Worm (Caenorhabditis elegans) whole organism, L3 larva: ENCODE results near the gene ddx-15.

ENCODE experiments used
- R02D3.7 ChIP-seq: fragments of 150-350 bp; optimal IDR thresholded peaks from 2 replicates; lab custom pipeline; 2014; ENCODE audit warnings: missing biosample characterization, missing genetic modification characterization
- aly-2 ChIP-seq: fragments of 150-350 bp; optimal IDR thresholded peaks from 2 replicates; lab custom pipeline; 2014; ENCODE audit warnings: missing biosample characterization, missing genetic modification characterization
- ama-1 ChIP-seq: fragments of 150-350 bp; optimal IDR thresholded peaks from 2 replicates; lab custom pipeline; 2018
- ceh-16 ChIP-seq: sonication (generic microtip); optimal IDR thresholded peaks from 2 replicates; lab custom pipeline; 2017; ENCODE audit warnings: missing biosample characterization, missing genetic modification characterization
- ceh-28 ChIP-seq: fragments of 150-350 bp; optimal IDR thresholded peaks from 2 replicates; lab custom pipeline; 2014; ENCODE audit warnings: missing biosample characterization, missing genetic modification reagents, missing genetic modification characterization
- ceh-82 ChIP-seq: fragments of 150-350 bp; optimal IDR thresholded peaks from 2 replicates; lab custom pipeline; 2014; ENCODE audit warnings: missing biosample characterization, missing genetic modification characterization
- ceh-9 ChIP-seq: sonication (generic microtip); optimal IDR thresholded peaks from 2 replicates; lab custom pipeline; 2018; ENCODE audit warnings: missing biosample characterization, missing genetic modification characterization
- daf-12 ChIP-seq: fragments of 150-350 bp; optimal IDR thresholded peaks from 2 replicates; lab custom pipeline; 2014; ENCODE audit warnings: missing biosample characterization, missing genetic modification reagents, missing genetic modification characterization
- elt-1 ChIP-seq: fragments of 150-350 bp; optimal IDR thresholded peaks from 2 replicates; lab custom pipeline; 2014; ENCODE audit warnings: missing biosample characterization, missing genetic modification characterization
- fkh-2 ChIP-seq: fragments of 150-350 bp; optimal IDR thresholded peaks from 2 replicates; lab custom pipeline; 2014; ENCODE audit warnings: missing biosample characterization, missing genetic modification reagents, missing genetic modification characterization
- hmg-11 ChIP-seq: sonication (generic microtip); optimal IDR thresholded peaks from 2 replicates; lab custom pipeline; 2016; ENCODE audit warnings: missing genetic modification characterization, missing compliant biosample characterization
- jun-1 ChIP-seq: fragments of 150-350 bp; optimal IDR thresholded peaks from 2 replicates; lab custom pipeline; 2014; ENCODE audit warnings: missing biosample characterization, missing genetic modification reagents, missing genetic modification characterization
- lin-15B ChIP-seq: fragments of 150-350 bp; optimal IDR thresholded peaks from 2 replicates; lab custom pipeline; 2014; ENCODE audit warnings: missing biosample characterization, missing genetic modification characterization
- lin-39 ChIP-seq: fragments of 150-350 bp; optimal IDR thresholded peaks from 2 replicates; lab custom pipeline; 2018; ENCODE audit warnings: missing biosample characterization, missing genetic modification reagents, missing genetic modification characterization
- lsy-12 ChIP-seq: sonication (generic microtip); optimal IDR thresholded peaks from 2 replicates; lab custom pipeline; 2016; ENCODE audit warnings: mild to moderate bottlenecking, missing genetic modification characterization, missing compliant biosample characterization
- mdl-1 ChIP-seq: fragments of 150-350 bp; optimal IDR thresholded peaks from 2 replicates; lab custom pipeline; 2014; ENCODE audit warnings: missing biosample characterization, missing genetic modification characterization
- mml-1 ChIP-seq: fragments of 150-350 bp; sonication (generic microtip); optimal IDR thresholded peaks from 3 replicates; lab custom pipeline; 2014; ENCODE audit warnings: missing biosample characterization, missing genetic modification characterization
- nfya-1 ChIP-seq: sonication (generic microtip); optimal IDR thresholded peaks from 2 replicates; lab custom pipeline; 2017; ENCODE audit warnings: missing genetic modification characterization, mild to moderate bottlenecking, missing compliant biosample characterization, antibody characterized with exemption, moderate library complexity; ENCODE audit not compliant: insufficient read depth
- nhr-12 ChIP-seq: fragments of 150-350 bp; optimal IDR thresholded peaks from 2 replicates; lab custom pipeline; 2014; ENCODE audit warnings: missing biosample characterization, missing genetic modification characterization
- nhr-23 ChIP-seq: fragments of 150-350 bp; optimal IDR thresholded peaks from 2 replicates; lab custom pipeline; 2014; ENCODE audit warnings: missing biosample characterization, missing genetic modification reagents, missing genetic modification characterization
- nhr-237 ChIP-seq: fragments of 150-350 bp; optimal IDR thresholded peaks from 2 replicates; lab custom pipeline; 2014; ENCODE audit warnings: missing biosample characterization, missing genetic modification characterization
- nhr-25 ChIP-seq: sonication (generic microtip); optimal IDR thresholded peaks from 2 replicates; lab custom pipeline; 2017; ENCODE audit warnings: missing biosample characterization, missing genetic modification characterization
- nhr-28 ChIP-seq: fragments of 150-350 bp; optimal IDR thresholded peaks from 2 replicates; lab custom pipeline; 2014; ENCODE audit warnings: missing biosample characterization, missing genetic modification characterization
- nhr-43 ChIP-seq: sonication (generic microtip); optimal IDR thresholded peaks from 2 replicates; lab custom pipeline; 2016; ENCODE audit warnings: mild to moderate bottlenecking, missing genetic modification characterization, missing compliant biosample characterization; ENCODE audit not compliant: poor library complexity, severe bottlenecking
- nhr-67 ChIP-seq: fragments of 150-350 bp; optimal IDR thresholded peaks from 2 replicates; lab custom pipeline; 2014; ENCODE audit warnings: missing biosample characterization, missing genetic modification characterization
- nhr-77 ChIP-seq: fragments of 150-350 bp; optimal IDR thresholded peaks from 2 replicates; lab custom pipeline; 2014; ENCODE audit warnings: missing biosample characterization, missing genetic modification characterization
- pha-4 ChIP-seq: fragments of 150-350 bp; optimal IDR thresholded peaks from 2 replicates; lab custom pipeline; 2014; ENCODE audit warnings: missing biosample characterization, missing genetic modification reagents, missing genetic modification characterization
- skn-1 ChIP-seq: fragments of 150-350 bp; optimal IDR thresholded peaks from 2 replicates; lab custom pipeline; 2014; ENCODE audit warnings: missing biosample characterization, missing genetic modification characterization
- snpc-4 ChIP-seq: fragments of 150-350 bp; optimal IDR thresholded peaks from 2 replicates; lab custom pipeline; 2014; ENCODE audit warnings: missing biosample characterization, missing genetic modification characterization
- tbx-2 ChIP-seq: sonication (generic microtip); optimal IDR thresholded peaks from 2 replicates; lab custom pipeline; 2016; ENCODE audit warnings: mild to moderate bottlenecking, missing genetic modification characterization, missing compliant biosample characterization
- unc-39 ChIP-seq: sonication (generic microtip); optimal IDR thresholded peaks from 4 replicates; lab custom pipeline; 2017; ENCODE audit warnings: missing biosample characterization, missing genetic modification characterization
- unc-62 ChIP-seq: fragments of 150-350 bp; sonication (generic microtip); optimal IDR thresholded peaks from 4 replicates; lab custom pipeline; 2014; ENCODE audit warnings: missing biosample characterization, missing genetic modification reagents, missing genetic modification characterization
- zag-1 ChIP-seq: fragments of 150-350 bp; optimal IDR thresholded peaks from 2 replicates; lab custom pipeline; 2014; ENCODE audit warnings: missing biosample characterization, missing genetic modification characterization
- ztf-11 ChIP-seq: fragments of 150-350 bp; optimal IDR thresholded peaks from 2 replicates; lab custom pipeline; 2014; ENCODE audit warnings: missing biosample characterization, missing genetic modification characterization
- ztf-4 ChIP-seq: fragments of 150-350 bp; optimal IDR thresholded peaks from 2 replicates; lab custom pipeline; 2014; ENCODE audit warnings: missing biosample characterization, missing genetic modification characterization

ddx-15 gene

ce11 chrIII:5595445-5595844 lies 3.9 kb upstream of the ddx-15 start, which contains the start of gene ced-6:
Gene ced-6 (plus strand): TSS chrIII:5595771.
- no peak for TF ChIP-seq ceh-9 (tag; lab: Kevin White, UChicago)
- TF ChIP-seq pha-4 (tag; lab: Kevin White, UChicago) = peak; percentile 41

DNA sequence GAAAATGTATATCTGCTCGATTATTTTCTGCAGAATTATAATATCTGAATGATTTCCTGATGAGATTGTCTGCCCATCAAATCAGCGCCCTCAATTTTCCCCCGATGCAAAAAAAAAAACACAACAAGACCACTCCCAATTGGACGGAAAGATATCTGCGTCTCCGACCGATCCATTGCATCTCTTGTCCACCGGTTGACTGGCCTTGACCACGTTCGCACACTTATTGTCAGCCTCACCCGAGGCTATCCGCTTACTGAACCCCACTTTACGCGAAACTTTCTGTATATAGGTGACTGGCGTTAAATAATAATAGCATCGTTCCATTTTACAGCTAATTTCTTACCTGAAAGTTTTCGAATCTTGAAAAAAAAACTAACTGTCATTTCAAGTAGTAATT lies 2.8 kb upstream of the ddx-15 start:
- TF ChIP-seq hmg-11 (no peak), ztf-11 (no peak), ceh-82 (tag; lab: Kevin White, UChicago) (no peak), nfya-1 (peak; percentile 51), lsy-12 (tag; lab: Kevin White, UChicago) (no peak), jun-1 (tag; lab: Kevin White, UChicago) (no peak), nhr-43 (tag; lab: Kevin White, UChicago) (no peak), ama-1 (lab: Kevin White, UChicago) (peak; percentile 47), R02D3.7 (tag; lab: Kevin White, UChicago) (no peak), nhr-25 (peak; percentile 84), lin-39 (tag; lab: Kevin White, UChicago) (no peak), aly-2 (tag; lab: Kevin White, UChicago) (no peak), mml-1 (tag; lab: Kevin White, UChicago) (no peak), nhr-12 (no peak), nhr-23 (tag; lab: Kevin White, UChicago) (peak; percentile 33), ztf-4 (no peak), unc-62 (GFP tag; lab: Kevin White, UChicago) (no peak)

DNA sequence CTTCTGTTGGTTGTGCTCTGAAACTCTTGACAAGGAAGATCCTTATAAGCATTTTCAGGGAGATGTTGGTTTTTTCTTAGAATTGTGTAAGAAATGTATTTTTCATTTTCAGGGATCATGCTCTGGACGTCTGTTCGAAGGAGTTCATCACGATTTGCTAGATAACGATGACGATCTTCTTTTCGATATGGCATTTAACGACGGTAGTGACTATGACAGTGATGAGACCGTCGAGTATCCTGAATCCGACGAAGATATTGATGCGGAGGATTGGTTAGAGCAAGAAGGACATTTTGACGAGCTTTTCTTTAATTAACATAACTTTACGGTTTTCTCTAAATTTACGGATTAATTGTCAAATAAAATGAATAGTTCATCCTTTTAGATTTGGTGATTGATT lies 2.8 kb downstream of the ddx-15 start:
- TF ChIP-seq mdl-1 (tag; lab: Kevin White, UChicago) (no peak), lsy-12 (tag; lab: Kevin White, UChicago) (no peak), nhr-25 (no peak), nfya-1 (no peak)

- TF ChIP-seq pha-4 (tag; lab: Kevin White, UChicago) (peak; percentile 54), nhr-77 (tag; lab: Kevin White, UChicago) (no peak), lin-15B (tag; lab: Kevin White, UChicago) (peak; percentile 39)
Measured at ce11 chrIII:5586925-5587324, 4.6 kb downstream of the ddx-15 start, which contains the start of gene F56D2.2. Gene F56D2.2 (plus strand): TSS chrIII:5587263.

DNA sequence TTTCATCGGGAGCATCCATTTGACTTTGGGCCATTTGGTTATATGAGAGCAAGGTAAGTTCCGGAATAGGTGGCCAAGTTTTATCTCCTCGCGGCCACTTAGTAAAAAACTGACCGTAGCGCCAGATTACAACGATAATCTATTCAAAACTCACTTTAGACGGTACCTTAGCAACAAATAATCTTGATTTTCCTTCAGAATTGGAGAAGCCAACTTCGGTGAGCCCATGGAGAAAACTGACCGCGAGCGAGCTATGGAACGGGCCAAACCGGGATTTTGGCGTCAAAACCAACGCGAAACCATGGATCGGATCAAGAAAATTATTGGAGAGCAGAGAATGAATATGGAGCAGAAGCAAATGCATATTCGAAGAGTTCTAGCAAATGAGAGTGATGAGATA lies 5.8 kb downstream of the ddx-15 start:
- TF ChIP-seq nhr-67 (tag; lab: Kevin White, UChicago) (no peak), ceh-82 (tag; lab: Kevin White, UChicago) (no peak), nhr-25 (no peak), nhr-77 (tag; lab: Kevin White, UChicago) (no peak), nhr-43 (tag; lab: Kevin White, UChicago) (no peak), lsy-12 (tag; lab: Kevin White, UChicago) (no peak), snpc-4 (tag; lab: Kevin White, UChicago) (no peak), zag-1 (tag; lab: Kevin White, UChicago) (no peak), elt-1 (tag; lab: Kevin White, UChicago) (no peak), skn-1 (no peak)

DNA sequence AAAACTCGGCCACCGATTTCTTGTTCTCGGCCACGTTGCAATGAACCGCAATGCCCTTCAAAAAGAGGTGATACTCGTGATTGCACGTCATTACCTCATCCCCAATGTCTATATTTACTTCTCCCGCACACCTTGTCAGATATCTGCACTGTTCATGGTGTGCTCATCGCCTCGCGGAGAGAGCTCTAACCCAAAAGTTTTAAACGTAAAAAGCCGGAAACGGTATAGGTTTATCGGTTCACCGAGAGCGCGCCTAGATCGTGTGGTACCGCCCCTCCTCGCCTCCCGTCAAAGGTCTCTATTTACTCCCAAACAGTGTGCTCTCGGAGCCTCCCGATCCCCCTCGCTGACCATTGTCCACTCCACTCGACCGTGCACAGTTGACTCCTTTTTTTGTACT lies 6.9 kb downstream of the ddx-15 start, which contains the start of gene F56D2.3:
F56D2.3 (plus strand) TSS at position 301 of the 400 bp plus-strand sequence.
- TF ChIP-seq elt-1 (tag; lab: Kevin White, UChicago) (no peak), pha-4 (tag; lab: Kevin White, UChicago) (peak; percentile 2)

DNA sequence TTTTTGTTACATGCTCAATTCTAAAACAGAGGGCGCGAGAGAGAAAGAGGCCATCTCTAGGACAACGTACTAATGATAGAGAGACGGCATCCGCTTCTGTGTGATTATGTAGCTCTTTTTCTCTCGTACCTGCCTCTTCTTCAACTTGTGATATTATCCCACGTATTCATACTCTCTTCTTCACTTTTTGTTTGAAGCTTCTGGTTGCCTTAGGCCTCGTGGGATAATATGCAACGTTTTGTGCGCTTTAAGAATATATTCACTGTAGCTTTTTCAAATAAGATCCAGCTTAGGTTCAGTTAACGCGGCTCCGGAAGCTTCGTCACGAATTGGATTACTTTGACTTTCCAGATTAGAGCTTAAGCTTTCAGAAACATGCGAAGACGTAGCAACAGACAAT lies 8.8 kb downstream of the ddx-15 start, which contains the start of the genes F56D2.8 and uev-2:
F56D2.8 (minus strand) TSS at position 101 of the 400 bp plus-strand sequence.
uev-2 (plus strand) TSS at position 360 of the 400 bp plus-strand sequence.
- TF ChIP-seq R02D3.7 (tag; lab: Kevin White, UChicago) (no peak), unc-62 (GFP tag; lab: Kevin White, UChicago) (no peak), hmg-11 (no peak), nhr-237 (tag; lab: Kevin White, UChicago) (no peak), jun-1 (tag; lab: Kevin White, UChicago) (no peak), ceh-16 (tag; lab: Kevin White, UChicago) (no peak), ceh-9 (tag; lab: Kevin White, UChicago) (no peak), pha-4 (tag; lab: Kevin White, UChicago) (no peak), nhr-43 (tag; lab: Kevin White, UChicago) (no peak), mdl-1 (tag; lab: Kevin White, UChicago) (no peak), ceh-28 (tag; lab: Kevin White, UChicago) (no peak), fkh-2 (no peak), nhr-28 (tag; lab: Kevin White, UChicago) (no peak), daf-12 (tag; lab: Kevin White, UChicago) (no peak), elt-1 (tag; lab: Kevin White, UChicago) (no peak), lin-39 (tag; lab: Kevin White, UChicago) (no peak), tbx-2 (tag; lab: Kevin White, UChicago) (no peak), unc-39 (tag; lab: Kevin White, UChicago) (no peak)
